Worm (Caenorhabditis elegans) whole organism, late embryonic: ENCODE measurements around the gene str-57.
"Not testable (repeated sequence)": the region's sequence is repeated elsewhere in the genome, so short reads cannot be mapped to it uniquely, and the experiment has no call there.

Experiments
- C38D4.7 ChIP-seq: fragments of 200-800 bp; sonication (Bioruptor generic); optimal IDR thresholded peaks from 2 replicates; lab custom pipeline; 2018; ENCODE audit warnings: mild to moderate bottlenecking, missing genetic modification characterization, moderate library complexity, missing compliant biosample characterization
- K02D7.2 ChIP-seq: sonication (generic microtip); optimal IDR thresholded peaks from 2 replicates; lab custom pipeline; 2017; ENCODE audit warnings: mild to moderate bottlenecking, missing genetic modification characterization, missing compliant biosample characterization
- K09A11.1 ChIP-seq: sonication (generic microtip); optimal IDR thresholded peaks from 2 replicates; lab custom pipeline; 2017; ENCODE audit warnings: antibody characterized with exemption, mild to moderate bottlenecking, missing genetic modification characterization, missing compliant biosample characterization; ENCODE audit not compliant: insufficient read depth
- ceh-19 ChIP-seq: fragments of 200-800 bp; sonication (Bioruptor generic); optimal IDR thresholded peaks from 2 replicates; lab custom pipeline; 2018; ENCODE audit warnings: mild to moderate bottlenecking, missing genetic modification characterization, missing compliant biosample characterization
- ceh-22 ChIP-seq: sonication (generic microtip); optimal IDR thresholded peaks from 2 replicates; lab custom pipeline; 2017; ENCODE audit warnings: missing biosample characterization, missing genetic modification characterization
- ceh-24 ChIP-seq: sonication (generic microtip); optimal IDR thresholded peaks from 2 replicates; lab custom pipeline; 2016; ENCODE audit warnings: mild to moderate bottlenecking, missing genetic modification characterization, missing compliant biosample characterization
- ceh-31 ChIP-seq: sonication (generic microtip); optimal IDR thresholded peaks from 2 replicates; lab custom pipeline; 2016; ENCODE audit warnings: missing genetic modification characterization, missing compliant biosample characterization
- ceh-34 ChIP-seq: sonication (generic microtip); optimal IDR thresholded peaks from 2 replicates; lab custom pipeline; 2016; ENCODE audit warnings: mild to moderate bottlenecking, missing genetic modification characterization, missing compliant biosample characterization
- ceh-9 ChIP-seq: sonication (generic microtip); optimal IDR thresholded peaks from 2 replicates; lab custom pipeline; 2016; ENCODE audit warnings: mild to moderate bottlenecking, missing genetic modification characterization, inconsistent platforms, missing compliant biosample characterization
- dmd-4 ChIP-seq: sonication (generic microtip); optimal IDR thresholded peaks from 2 replicates; lab custom pipeline; 2016; ENCODE audit warnings: borderline replicate concordance, missing genetic modification characterization, missing compliant biosample characterization
- dve-1 ChIP-seq: sonication (generic microtip); optimal IDR thresholded peaks from 2 replicates; lab custom pipeline; 2017; ENCODE audit warnings: antibody characterized with exemption, mild to moderate bottlenecking, missing genetic modification characterization, missing compliant biosample characterization
- elt-4 ChIP-seq: sonication (generic microtip); optimal IDR thresholded peaks from 2 replicates; lab custom pipeline; 2016; ENCODE audit warnings: missing genetic modification characterization, missing compliant biosample characterization
- ets-4 ChIP-seq: sonication (generic microtip); optimal IDR thresholded peaks from 2 replicates; lab custom pipeline; 2016; ENCODE audit warnings: missing genetic modification characterization, missing compliant biosample characterization
- eyg-1 ChIP-seq: sonication (generic microtip); optimal IDR thresholded peaks from 2 replicates; lab custom pipeline; 2016; ENCODE audit warnings: missing genotype, missing genetic modification characterization, missing compliant biosample characterization
- fkh-10 ChIP-seq: fragments of 150-350 bp; optimal IDR thresholded peaks from 2 replicates; lab custom pipeline; 2014; ENCODE audit warnings: missing biosample characterization, missing genetic modification reagents, missing genetic modification characterization
- fkh-6 ChIP-seq: sonication (generic microtip); optimal IDR thresholded peaks from 2 replicates; lab custom pipeline; 2016; ENCODE audit warnings: missing genetic modification characterization, missing compliant biosample characterization
- hlh-13 ChIP-seq: fragments of 200-800 bp; sonication (Bioruptor generic); optimal IDR thresholded peaks from 2 replicates; lab custom pipeline; 2018; ENCODE audit warnings: mild to moderate bottlenecking, missing genetic modification characterization, missing compliant biosample characterization
- hlh-6 ChIP-seq: sonication (generic microtip); optimal IDR thresholded peaks from 2 replicates; lab custom pipeline; 2016; ENCODE audit warnings: missing genotype, missing genetic modification characterization, missing compliant biosample characterization
- lim-6 ChIP-seq: sonication (generic microtip); optimal IDR thresholded peaks from 2 replicates; lab custom pipeline; 2016; ENCODE audit warnings: missing genetic modification characterization, missing compliant biosample characterization
- lin-11 ChIP-seq: fragments of 200-800 bp; sonication (Bioruptor generic); optimal IDR thresholded peaks from 2 replicates; lab custom pipeline; 2018; ENCODE audit warnings: mild to moderate bottlenecking, missing genetic modification characterization, missing compliant biosample characterization
- madf-2 ChIP-seq: sonication (generic microtip); optimal IDR thresholded peaks from 2 replicates; lab custom pipeline; 2017; ENCODE audit warnings: missing genetic modification characterization, missing compliant biosample characterization
- nfya-1 ChIP-seq: sonication (generic microtip); optimal IDR thresholded peaks from 2 replicates; lab custom pipeline; 2017; ENCODE audit warnings: missing genetic modification characterization, mild to moderate bottlenecking, missing compliant biosample characterization, antibody characterized with exemption, moderate library complexity
- nhr-11 ChIP-seq: fragments of 150-350 bp; optimal IDR thresholded peaks from 2 replicates; lab custom pipeline; 2014; ENCODE audit warnings: missing biosample characterization, missing genetic modification characterization
- pat-9 ChIP-seq: fragments of 200-800 bp; sonication (Bioruptor generic); optimal IDR thresholded peaks from 2 replicates; lab custom pipeline; 2018; ENCODE audit warnings: mild to moderate bottlenecking, missing genetic modification characterization, moderate library complexity, missing compliant biosample characterization
- pha-4 ChIP-seq: fragments of 150-350 bp; optimal IDR thresholded peaks from 2 replicates; lab custom pipeline; 2018; ENCODE audit warnings: missing biosample characterization, missing genetic modification reagents, missing genetic modification characterization
- pqm-1 ChIP-seq: sonication (generic microtip); optimal IDR thresholded peaks from 2 replicates; lab custom pipeline; 2016; ENCODE audit warnings: missing genetic modification characterization, missing compliant biosample characterization
- ref-2 ChIP-seq: sonication (generic microtip); optimal IDR thresholded peaks from 2 replicates; lab custom pipeline; 2016; ENCODE audit warnings: missing genetic modification characterization, missing compliant biosample characterization
- sdc-2 ChIP-seq: sonication (generic microtip); optimal IDR thresholded peaks from 2 replicates; lab custom pipeline; 2016; ENCODE audit warnings: missing genotype, missing genetic modification characterization, missing compliant biosample characterization
- sox-2 ChIP-seq: fragments of 200-800 bp; sonication (Bioruptor generic); IDR thresholded peaks from 2 replicates; pipeline ENCODE4 v1.3.6; 2022; ENCODE audit warnings: missing genetic modification reagents, missing genetic modification characterization, missing compliant biosample characterization
- sox-4 ChIP-seq: sonication (generic microtip); optimal IDR thresholded peaks from 2 replicates; lab custom pipeline; 2017; ENCODE audit warnings: mild to moderate bottlenecking, missing genetic modification characterization, inconsistent platforms, missing compliant biosample characterization
- tbx-2 ChIP-seq: sonication (generic microtip); optimal IDR thresholded peaks from 2 replicates; lab custom pipeline; 2016; ENCODE audit warnings: missing genetic modification characterization, missing compliant biosample characterization
- tbx-7 ChIP-seq: sonication (generic microtip); optimal IDR thresholded peaks from 2 replicates; lab custom pipeline; 2016; ENCODE audit warnings: missing genotype, missing genetic modification characterization, missing compliant biosample characterization
- unc-86 ChIP-seq: sonication (generic microtip); optimal IDR thresholded peaks from 2 replicates; lab custom pipeline; 2016; ENCODE audit warnings: missing genetic modification characterization, missing compliant biosample characterization
- ztf-16 ChIP-seq: sonication (generic microtip); optimal IDR thresholded peaks from 2 replicates; lab custom pipeline; 2017; ENCODE audit warnings: missing genetic modification characterization, missing compliant biosample characterization

Gene str-57

DNA sequence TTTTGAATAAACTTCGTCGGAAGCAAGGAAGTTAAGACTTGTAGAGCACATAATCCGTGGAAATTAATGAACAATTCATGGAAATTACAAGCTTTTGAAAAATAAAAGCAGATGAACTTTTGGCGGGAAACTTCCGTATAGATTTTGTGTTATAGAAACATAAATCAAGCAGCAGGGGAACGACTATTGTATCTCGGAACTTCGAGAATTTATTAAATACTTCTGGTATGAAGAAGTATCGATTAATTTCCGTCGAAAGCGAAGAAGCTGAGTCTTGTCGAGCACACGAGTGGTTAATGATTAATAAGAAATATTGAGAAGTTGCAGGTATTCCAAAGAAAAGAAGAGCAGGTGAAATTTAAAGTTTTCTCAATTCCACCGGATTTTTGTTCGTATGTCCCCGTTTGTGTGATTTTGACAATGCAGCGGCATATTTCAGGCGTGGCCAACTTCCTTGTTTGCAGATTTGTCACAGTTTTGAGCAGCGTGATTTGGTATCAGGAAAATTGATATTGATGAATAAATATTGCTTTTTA, 20.1 kb upstream of the str-57 start, which contains the start of gene srh-147:
TSS of gene srh-147 (minus strand) at position 51 of the 536 bp plus-strand sequence.
- not testable (repeated sequence) for TF ChIP-seq tbx-7 (tag; lab: Kevin White, UChicago); sox-4; pha-4 (tag; lab: Kevin White, UChicago)

DNA sequence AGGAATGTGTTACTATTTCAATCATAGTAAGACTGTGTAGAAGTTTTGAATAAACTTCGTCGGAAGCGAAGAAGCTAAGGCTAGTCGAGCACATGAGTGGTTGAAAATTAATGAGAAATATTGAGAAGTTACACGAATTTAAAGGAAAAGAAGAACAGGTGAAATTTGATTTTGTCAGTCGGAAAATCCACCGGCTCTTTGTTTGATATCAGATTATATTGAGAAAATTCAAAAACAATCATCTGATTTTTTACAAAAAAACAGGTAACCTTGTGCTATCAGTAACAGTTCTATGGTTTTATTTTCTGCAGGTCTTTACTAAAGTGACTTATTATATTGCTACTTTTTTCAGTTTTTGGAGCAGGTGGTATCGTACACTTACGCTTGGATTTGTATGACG, 12.2 kb upstream of the str-57 start, which contains the start of gene srh-148:
TSS of gene srh-148 (minus strand) at position 101 of the 400 bp plus-strand sequence.
- TF ChIP-seq elt-4 (tag; lab: Kevin White, UChicago) (no peak), hlh-13 (GFP tag; lab: Kevin White, UChicago) (no peak), C38D4.7 (no peak), pha-4 (tag; lab: Kevin White, UChicago) (no peak), K02D7.2 (tag; lab: Kevin White, UChicago) (no peak), ceh-24 (tag; lab: Kevin White, UChicago) (no peak), fkh-6 (tag; lab: Kevin White, UChicago) (no peak)

ce11 chrV:15862599-15862998, 7.9 kb upstream of the str-57 start, which contains the start of gene srz-12:
TSS of gene srz-12 (minus strand) at chrV:15862699.
- no peak for TF ChIP-seq ceh-22 (tag; lab: Kevin White, UChicago)
- no peak for TF ChIP-seq ceh-9 (tag; lab: Kevin White, UChicago)
- no peak for TF ChIP-seq fkh-10 (GFP tag; lab: Kevin White, UChicago)
- TF ChIP-seq unc-86 (tag; lab: Kevin White, UChicago): no peak
- TF ChIP-seq sdc-2 (tag; lab: Kevin White, UChicago): no peak
- no peak for TF ChIP-seq ceh-31 (tag; lab: Kevin White, UChicago)

DNA sequence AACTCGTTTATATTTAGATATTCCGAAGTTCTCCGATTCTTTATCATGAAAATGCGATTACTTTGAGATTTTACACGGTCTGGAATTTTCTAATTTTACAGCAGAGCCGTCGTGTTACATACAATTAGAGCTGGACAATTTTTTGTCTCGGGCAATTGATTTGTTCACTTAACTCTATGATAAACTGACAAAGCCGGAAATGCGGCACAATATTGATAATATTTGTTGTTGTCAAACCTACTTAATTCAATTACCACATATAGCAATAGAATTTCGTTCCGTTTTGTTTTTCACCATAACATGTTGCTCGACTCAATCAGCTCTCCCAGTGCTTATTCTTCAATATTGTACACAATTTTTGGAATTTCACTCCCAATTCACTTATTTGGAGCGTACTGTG, 7.4 kb upstream of the str-57 start, which contains the start of gene srh-299:
TSS of gene srh-299 (plus strand) at position 301 of the 400 bp plus-strand sequence.
- TF ChIP-seq sox-2 (GFP tag; lab: Robert Waterston, UW): no peak
- TF ChIP-seq dmd-4 (tag; lab: Kevin White, UChicago): no peak
- no peak for TF ChIP-seq dve-1 (tag; lab: Kevin White, UChicago)
- TF ChIP-seq ceh-19 (GFP tag; lab: Kevin White, UChicago): no peak
- no peak for TF ChIP-seq ets-4
- TF ChIP-seq ceh-24 (tag; lab: Kevin White, UChicago): no peak
- TF ChIP-seq lin-11: no peak

- TF ChIP-seq nhr-11 (tag; lab: Kevin White, UChicago) (no peak), lim-6 (tag; lab: Kevin White, UChicago) (no peak), ceh-34 (tag; lab: Kevin White, UChicago) (no peak), K09A11.1 (no peak), pqm-1 (tag; lab: Kevin White, UChicago) (no peak), hlh-6 (tag; lab: Kevin White, UChicago) (no peak), nfya-1 (tag; lab: Kevin White, UChicago) (no peak), ceh-24 (tag; lab: Kevin White, UChicago) (no peak), eyg-1 (tag; lab: Kevin White, UChicago) (no peak), tbx-7 (tag; lab: Kevin White, UChicago) (no peak), tbx-2 (tag; lab: Kevin White, UChicago) (no peak), ztf-16 (tag; lab: Kevin White, UChicago) (no peak), ref-2 (no peak), pat-9 (tag; lab: Kevin White, UChicago) (no peak), madf-2 (tag; lab: Kevin White, UChicago) (no peak)
- TF ChIP-seq, all 69 proteins: peak for 0
Measured at ce11 chrV:15865839-15866238, 4.6 kb upstream of the str-57 start, which contains the start of gene srh-293. TSS of gene srh-293 (plus strand) at chrV:15866139.
